Worm (Caenorhabditis elegans) whole organism, L1 larva: ENCODE results near the gene T28F3.11.

ENCODE experiments used
- aly-2 ChIP-seq: fragments of 150-350 bp; optimal IDR thresholded peaks from 2 replicates; lab custom pipeline; 2014; ENCODE audit warnings: missing biosample characterization, missing genetic modification characterization
- dpl-1 ChIP-seq, 3 experiments: fragments of 150-350 bp in 2 of 3; sonication (generic microtip) in 1 of 3; optimal IDR thresholded peaks; 2 replicates each; lab custom pipeline; 2014 to 2017; ENCODE audit warnings: missing biosample characterization in 3 of 3, missing genetic modification characterization in 3 of 3, missing genetic modification reagents in 3 of 3
- dsc-1 ChIP-seq: sonication (generic microtip); optimal IDR thresholded peaks from 2 replicates; lab custom pipeline; 2016; ENCODE audit warnings: mild to moderate bottlenecking, missing genetic modification characterization, missing compliant biosample characterization
- fkh-10 ChIP-seq: sonication (generic microtip); optimal IDR thresholded peaks from 2 replicates; lab custom pipeline; 2017; ENCODE audit warnings: missing biosample characterization, missing genetic modification reagents, missing genetic modification characterization
- lin-39 ChIP-seq: fragments of 150-350 bp; optimal IDR thresholded peaks from 2 replicates; lab custom pipeline; 2014; ENCODE audit warnings: missing biosample characterization, missing genetic modification reagents, missing genetic modification characterization
- nhr-12 ChIP-seq: sonication (generic microtip); optimal IDR thresholded peaks from 2 replicates; lab custom pipeline; 2017; ENCODE audit warnings: missing biosample characterization, missing genetic modification characterization
- nhr-28 ChIP-seq: fragments of 150-350 bp; optimal IDR thresholded peaks from 2 replicates; lab custom pipeline; 2014; ENCODE audit warnings: missing biosample characterization, missing genetic modification characterization

ce11 chrIV:17301933-17302332, 10.5 kb upstream of the T28F3.11 start, which contains the start of gene ifta-2:
- TF ChIP-seq nhr-12 (tag; lab: Kevin White, UChicago) (no peak), nhr-28 (no peak), lin-39 (tag; lab: Kevin White, UChicago) (no peak), dsc-1 (tag; lab: Kevin White, UChicago) (no peak), aly-2 (tag; lab: Kevin White, UChicago) (no peak), dpl-1 (GFP tag; optimal IDR thresholded peaks at IDR 0.05; lab: Kevin White, UChicago) (no peak), fkh-10 (no peak)
